Worm (Caenorhabditis elegans): ENCODE measurements around the gene aqp-7.

aqp-7 gene

ce11 chrX:3054802-3055201 lies 29.9 kb downstream of the aqp-7 start, which contains the start of gene twk-26:
twk-26 (minus strand) TSS chrX:3054824.
- TF ChIP-seq pha-2 (tag; optimal IDR thresholded peaks at IDR 0.05): no peak
- no peak for TF ChIP-seq ref-2 (tag; optimal IDR thresholded peaks at IDR 0.05)
- no peak for TF ChIP-seq ceh-34 (tag; optimal IDR thresholded peaks at IDR 0.05)
- TF ChIP-seq madf-2 (tag; optimal IDR thresholded peaks at IDR 0.05): no peak
- TF ChIP-seq hlh-6 (tag; optimal IDR thresholded peaks at IDR 0.05): no peak
- no peak for TF ChIP-seq ahr-1 (tag; optimal IDR thresholded peaks at IDR 0.05)
- TF ChIP-seq lin-11 (tag; optimal IDR thresholded peaks at IDR 0.05): no peak
- no peak for TF ChIP-seq elt-2 (tag; optimal IDR thresholded peaks at IDR 0.05)
- no peak for TF ChIP-seq mec-3 (tag; optimal IDR thresholded peaks at IDR 0.05; ENCODE audit: borderline replicate concordance)
- no peak for TF ChIP-seq npax-4 (tag; optimal IDR thresholded peaks at IDR 0.05)
- TF ChIP-seq T23F11.4 (GFP tag; optimal IDR thresholded peaks at IDR 0.05): no peak
- TF ChIP-seq ceh-19 (GFP tag; optimal IDR thresholded peaks at IDR 0.05): no peak
- TF ChIP-seq unc-55 (GFP tag; optimal IDR thresholded peaks at IDR 0.05): no peak
- no peak for TF ChIP-seq nhr-11 (tag; optimal IDR thresholded peaks at IDR 0.05)
- TF ChIP-seq che-1 (tag; optimal IDR thresholded peaks at IDR 0.05): no peak
- TF ChIP-seq nfya-1 (tag; optimal IDR thresholded peaks at IDR 0.05): no peak

DNA sequence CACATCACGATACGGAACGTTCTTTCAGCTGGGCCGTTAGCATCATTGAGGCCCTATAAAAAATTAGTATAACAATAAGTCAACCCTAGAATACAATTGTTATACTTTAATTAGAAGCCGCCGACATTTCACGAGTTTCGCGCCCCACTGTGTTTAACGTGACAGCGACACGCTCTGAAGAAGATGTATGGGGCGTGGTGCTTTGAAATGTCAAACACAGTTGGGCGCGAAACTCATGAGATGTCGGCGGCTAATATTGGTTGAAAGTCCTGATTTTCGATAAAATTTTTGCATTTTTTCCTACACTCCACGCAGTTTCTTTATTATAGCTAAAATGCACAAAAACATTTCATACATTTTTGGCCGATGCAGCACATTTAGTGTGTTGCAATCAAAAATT lies 31.2 kb downstream of the aqp-7 start:
- TF ChIP-seq odd-2 (tag; optimal IDR thresholded peaks at IDR 0.05) (no peak), F13H6.1 (tag; optimal IDR thresholded peaks at IDR 0.05) (no peak), zip-5 (tag; optimal IDR thresholded peaks at IDR 0.05) (no peak), Y22D7AL.16 (tag; optimal IDR thresholded peaks at IDR 0.05) (no peak), ceh-31 (tag; optimal IDR thresholded peaks at IDR 0.05) (no peak), nhr-11 (tag; optimal IDR thresholded peaks at IDR 0.05) (no peak), T23F11.4 (GFP tag; optimal IDR thresholded peaks at IDR 0.05) (no peak), pha-4 (tag; optimal IDR thresholded peaks at IDR 0.05) (no peak)

DNA sequence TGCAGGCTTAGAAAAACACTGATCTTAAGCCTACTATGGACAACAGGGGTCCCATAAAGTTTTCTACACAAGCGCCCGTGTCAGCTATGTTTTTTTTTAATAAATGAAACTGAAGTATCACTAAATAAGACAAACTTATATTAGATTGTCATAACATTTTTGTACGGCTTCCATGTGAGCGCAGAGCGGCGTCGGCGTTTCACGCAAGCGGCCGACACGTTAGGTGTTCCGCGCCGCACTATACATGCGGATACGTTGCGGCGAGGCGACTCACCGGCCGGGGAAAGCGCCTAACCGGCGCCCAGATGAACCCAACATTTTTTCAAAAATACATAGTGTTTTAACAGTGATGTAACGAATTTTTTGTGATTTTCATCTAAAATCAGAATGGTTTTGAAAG lies 32.8 kb downstream of the aqp-7 start:
- no peak for TF ChIP-seq unc-3 (GFP tag; conservative IDR thresholded peaks at IDR 0.05)
- TF ChIP-seq unc-3 (tag; optimal IDR thresholded peaks at IDR 0.05): no peak
- no peak for TF ChIP-seq ets-4 (tag; optimal IDR thresholded peaks at IDR 0.05)
- no peak for TF ChIP-seq zip-5 (tag; optimal IDR thresholded peaks at IDR 0.05)
- no peak for TF ChIP-seq fkh-10 (GFP tag; optimal IDR thresholded peaks at IDR 0.05)
- TF ChIP-seq F13H6.1 (tag; optimal IDR thresholded peaks at IDR 0.05): no peak
- no peak for TF ChIP-seq gmeb-2 (tag; optimal IDR thresholded peaks at IDR 0.05)
- no peak for TF ChIP-seq sox-2 (GFP tag; IDR thresholded peaks at IDR 0.05)
- TF ChIP-seq T23F11.4 (GFP tag; optimal IDR thresholded peaks at IDR 0.05): no peak
- TF ChIP-seq pqm-1 (tag; optimal IDR thresholded peaks at IDR 0.05): no peak
- no peak for TF ChIP-seq eyg-1 (tag; optimal IDR thresholded peaks at IDR 0.05)
- TF ChIP-seq fax-1 (tag; optimal IDR thresholded peaks at IDR 0.05): no peak
- TF ChIP-seq nhr-232 (tag; optimal IDR thresholded peaks at IDR 0.05): no peak
- TF ChIP-seq elt-4 (tag; optimal IDR thresholded peaks at IDR 0.05): no peak
- TF ChIP-seq hlh-30 (tag; optimal IDR thresholded peaks at IDR 0.05; ENCODE audit: insufficient read depth): no peak

ce11 chrX:3059299-3059698 lies 34.4 kb downstream of the aqp-7 start, which contains the start of gene rsef-1:
rsef-1 (minus strand) TSS chrX:3059399.
- TF ChIP-seq ceh-6 (GFP tag; optimal IDR thresholded peaks at IDR 0.05) (no peak), ceh-22 (tag; optimal IDR thresholded peaks at IDR 0.05) (no peak), ceh-30 (tag; optimal IDR thresholded peaks at IDR 0.05) (no peak), fkh-10 (GFP tag; optimal IDR thresholded peaks at IDR 0.05) (no peak), hlh-6 (tag; optimal IDR thresholded peaks at IDR 0.05) (no peak), pax-1 (tag; optimal IDR thresholded peaks at IDR 0.05) (no peak), npax-4 (tag; optimal IDR thresholded peaks at IDR 0.05) (no peak), nfya-1 (tag; optimal IDR thresholded peaks at IDR 0.05) (no peak), C08G9.2 (tag; optimal IDR thresholded peaks at IDR 0.05) (no peak), unc-86 (tag; optimal IDR thresholded peaks at IDR 0.05) (no peak)

All from whole organism, late embryonic.